Fruit fly (Drosophila melanogaster) whole organism, embryonic: ENCODE data around the gene rin.
A peak's percentile ranks its signal among the peaks of the same experiment; 100 is the strongest.

ENCODE experiments used
- Atf-2 ChIP-seq: fragments of 200-800 bp; sonication (Bioruptor generic); optimal IDR thresholded peaks from 2 replicates; lab custom pipeline; 2016; ENCODE audit warnings: missing biosample characterization, missing genetic modification characterization
- Awh ChIP-seq: fragments of 200-800 bp; sonication (Bioruptor generic); IDR thresholded peaks from 2 replicates; pipeline ENCODE4, ENCODE4 v1.3.6; 2022; ENCODE audit warnings: missing biosample characterization, missing genetic modification characterization
- BEAF-32 ChIP-seq: fragments of 200-800 bp; sonication (Bioruptor generic); optimal IDR thresholded peaks from 3 replicates; lab custom pipeline; 2017; ENCODE audit warnings: missing biosample characterization, missing genetic modification characterization, mild to moderate bottlenecking, moderate library complexity, missing genetic modification reagents
- CG10462 ChIP-seq: fragments of 200-800 bp; sonication (Bioruptor generic); optimal IDR thresholded peaks from 2 replicates; lab custom pipeline; 2016; ENCODE audit warnings: missing biosample characterization, missing genetic modification characterization
- CG11093 ChIP-seq: fragments of 200-800 bp; sonication (Bioruptor generic); IDR thresholded peaks from 3 replicates; pipeline ENCODE4 v1.3.6; 2022; ENCODE audit warnings: missing biosample characterization, missing genetic modification characterization
- CG11560 ChIP-seq: fragments of 200-800 bp; sonication (Bioruptor generic); IDR thresholded peaks from 3 replicates; pipeline ENCODE4 v1.3.6; 2022; ENCODE audit warnings: missing biosample characterization, missing genetic modification characterization
- CG12155 ChIP-seq: fragments of 200-800 bp; sonication (Bioruptor generic); optimal IDR thresholded peaks from 3 replicates; lab custom pipeline; 2016; ENCODE audit warnings: missing biosample characterization, missing genetic modification characterization
- CG13775 ChIP-seq: fragments of 200-800 bp; sonication (Bioruptor generic); optimal IDR thresholded peaks from 3 replicates; lab custom pipeline; 2017; ENCODE audit warnings: missing biosample characterization, mild to moderate bottlenecking, missing genetic modification characterization
- CG14710 ChIP-seq: fragments of 200-800 bp; sonication (Bioruptor generic); optimal IDR thresholded peaks from 3 replicates; lab custom pipeline; 2019; ENCODE audit warnings: missing biosample characterization, mild to moderate bottlenecking, missing genetic modification characterization, moderate library complexity
- CG15601 ChIP-seq: fragments of 200-800 bp; sonication (Bioruptor generic); optimal IDR thresholded peaks from 3 replicates; lab custom pipeline; 2019; ENCODE audit warnings: missing biosample characterization, mild to moderate bottlenecking, missing genetic modification characterization, moderate library complexity
- CG16813 ChIP-seq: fragments of 200-800 bp; sonication (Bioruptor generic); IDR thresholded peaks from 3 replicates; pipeline ENCODE4 v1.3.6; 2022; ENCODE audit warnings: missing biosample characterization, missing genetic modification characterization; ENCODE audit not compliant: partially characterized antibody
- CG3163 ChIP-seq: fragments of 200-800 bp; sonication (Bioruptor generic); optimal IDR thresholded peaks from 3 replicates; lab custom pipeline; 2016; ENCODE audit warnings: missing biosample characterization, missing genetic modification characterization
- CG32532 ChIP-seq: fragments of 200-800 bp; sonication (Bioruptor generic); IDR thresholded peaks from 2 replicates; pipeline ENCODE4 v1.3.6; 2022; ENCODE audit warnings: missing biosample characterization, missing genetic modification characterization
- CG3281 ChIP-seq: fragments of 200-800 bp; sonication (Bioruptor generic); optimal IDR thresholded peaks from 3 replicates; lab custom pipeline; 2017; ENCODE audit warnings: missing biosample characterization, mild to moderate bottlenecking, missing genetic modification characterization
- CG33557 ChIP-seq: fragments of 200-800 bp; sonication (Bioruptor generic); optimal IDR thresholded peaks from 2 replicates; lab custom pipeline; 2019; ENCODE audit warnings: missing biosample characterization, mild to moderate bottlenecking, missing genetic modification characterization, moderate library complexity
- CG4707 ChIP-seq: fragments of 200-800 bp; sonication (Bioruptor generic); optimal IDR thresholded peaks from 2 replicates; lab custom pipeline; 2018; ENCODE audit warnings: missing biosample characterization, mild to moderate bottlenecking, missing genetic modification characterization, moderate library complexity
- CG4820 ChIP-seq: fragments of 200-800 bp; sonication (Bioruptor generic); optimal IDR thresholded peaks from 3 replicates; lab custom pipeline; 2016; ENCODE audit warnings: missing biosample characterization, missing genetic modification characterization
- CG5180 ChIP-seq: fragments of 200-800 bp; sonication (Bioruptor generic); optimal IDR thresholded peaks from 3 replicates; lab custom pipeline; 2017; ENCODE audit warnings: missing biosample characterization, missing genetic modification characterization, mild to moderate bottlenecking, moderate library complexity, missing genetic modification reagents
- CG7556 ChIP-seq: fragments of 200-800 bp; sonication (Bioruptor generic); optimal IDR thresholded peaks from 2 replicates; lab custom pipeline; 2017; ENCODE audit warnings: missing biosample characterization, mild to moderate bottlenecking, missing genetic modification characterization
- D ChIP-seq, 2 experiments: fragments of 200-800 bp in 1 of 2; fragments of >200 bp in 1 of 2; sonication (Bioruptor generic) in 1 of 2; optimal IDR thresholded peaks; 2 replicates in 1 of 2; 3 replicates in 1 of 2; lab custom pipeline; 2017; ENCODE audit warnings: mild to moderate bottlenecking in 1 of 2, missing biosample characterization in 1 of 2, missing genetic modification characterization in 1 of 2, missing genetic modification reagents in 1 of 2
- D19B ChIP-seq: fragments of 200-800 bp; sonication (Bioruptor generic); optimal IDR thresholded peaks from 2 replicates; lab custom pipeline; 2017; ENCODE audit warnings: missing biosample characterization, mild to moderate bottlenecking, missing genetic modification characterization
- Dbx ChIP-seq: fragments of 200-800 bp; sonication (Bioruptor generic); IDR thresholded peaks from 3 replicates; pipeline ENCODE4 v1.3.6; 2022; ENCODE audit warnings: missing biosample characterization, missing genetic modification characterization
- Dip2 ChIP-seq: fragments of 200-800 bp; sonication (Bioruptor generic); IDR thresholded peaks from 2 replicates; pipeline ENCODE4 v1.3.6; 2022; ENCODE audit warnings: missing biosample characterization, missing genetic modification characterization
- E2f1 ChIP-seq: fragments of 200-800 bp; sonication (Bioruptor generic); IDR thresholded peaks from 2 replicates; pipeline ENCODE4 v1.3.6; 2022; ENCODE audit warnings: missing biosample characterization, missing genetic modification characterization
- Lim3 ChIP-seq: fragments of 200-800 bp; sonication (Bioruptor generic); IDR thresholded peaks from 2 replicates; pipeline ENCODE4 v1.3.6; 2022; ENCODE audit warnings: missing biosample characterization, missing genetic modification characterization
- Nf-YB ChIP-seq: fragments of 200-800 bp; sonication (Bioruptor generic); optimal IDR thresholded peaks from 3 replicates; lab custom pipeline; 2019; ENCODE audit warnings: missing biosample characterization, mild to moderate bottlenecking, missing genetic modification characterization, moderate library complexity
- Opbp ChIP-seq: fragments of 200-800 bp; sonication (Bioruptor generic); IDR thresholded peaks from 3 replicates; pipeline ENCODE4 v1.3.6; 2022; ENCODE audit warnings: missing biosample characterization, missing genetic modification characterization; ENCODE audit not compliant: partially characterized antibody
- Scr ChIP-seq: fragments of 200-800 bp; sonication (Bioruptor generic); IDR thresholded peaks from 2 replicates; pipeline ENCODE4 v1.3.6; 2022; ENCODE audit warnings: missing biosample characterization, missing genetic modification characterization; ENCODE audit not compliant: partially characterized antibody
- Six4 ChIP-seq: fragments of 200-800 bp; sonication (Bioruptor generic); optimal IDR thresholded peaks from 2 replicates; lab custom pipeline; 2016; ENCODE audit warnings: missing biosample characterization, missing genetic modification characterization
- Sry-β ChIP-seq: fragments of 200-800 bp; sonication (Bioruptor generic); optimal IDR thresholded peaks from 2 replicates; lab custom pipeline; 2018; ENCODE audit warnings: missing biosample characterization, mild to moderate bottlenecking, missing genetic modification characterization, moderate library complexity
- aop ChIP-seq: fragments of 200-800 bp; sonication (Bioruptor generic); IDR thresholded peaks from 2 replicates; pipeline ENCODE4 v1.3.6; 2022; ENCODE audit warnings: missing biosample characterization, missing genetic modification characterization
- cg ChIP-seq: fragments of 200-800 bp; sonication (Bioruptor generic); optimal IDR thresholded peaks from 3 replicates; lab custom pipeline; 2019; ENCODE audit warnings: missing biosample characterization, mild to moderate bottlenecking, missing genetic modification characterization, moderate library complexity
- chif ChIP-seq, 2 experiments: fragments of 200-800 bp; sonication (Bioruptor generic); optimal IDR thresholded peaks; 3 replicates each; lab custom pipeline; 2016; ENCODE audit warnings: missing biosample characterization in 2 of 2, missing genetic modification characterization in 2 of 2
- chm ChIP-seq: fragments of 200-800 bp; sonication (Bioruptor generic); IDR thresholded peaks from 2 replicates; pipeline ENCODE4 v1.3.6; 2022; ENCODE audit warnings: missing biosample characterization, missing genetic modification characterization
- crol ChIP-seq: fragments of 200-800 bp; sonication (Bioruptor generic); IDR thresholded peaks from 2 replicates; pipeline ENCODE4 v1.3.6; 2022; ENCODE audit warnings: missing biosample characterization, missing genetic modification characterization
- da ChIP-seq: fragments of 200-800 bp; sonication (Bioruptor generic); optimal IDR thresholded peaks from 2 replicates; lab custom pipeline; 2016; ENCODE audit warnings: missing biosample characterization, missing genetic modification characterization
- danr ChIP-seq: fragments of 200-800 bp; sonication (Bioruptor generic); IDR thresholded peaks from 2 replicates; pipeline ENCODE4 v1.3.6; 2022; ENCODE audit warnings: missing biosample characterization, missing genetic modification characterization
- dmrt99B ChIP-seq: fragments of 200-800 bp; sonication (Bioruptor generic); optimal IDR thresholded peaks from 2 replicates; lab custom pipeline; 2018; ENCODE audit warnings: missing biosample characterization, mild to moderate bottlenecking, missing genetic modification characterization, moderate library complexity
- eyg ChIP-seq: fragments of 200-800 bp; sonication (Bioruptor generic); optimal IDR thresholded peaks from 3 replicates; lab custom pipeline; 2016; ENCODE audit warnings: missing biosample characterization, missing genetic modification characterization
- gro ChIP-seq: fragments of 200-800 bp; sonication (Bioruptor generic); optimal IDR thresholded peaks from 2 replicates; lab custom pipeline; 2016; ENCODE audit warnings: missing biosample characterization, missing genetic modification characterization
- jigr1 ChIP-seq: fragments of 200-800 bp; sonication (Bioruptor generic); IDR thresholded peaks from 3 replicates; pipeline ENCODE4 v1.3.6; 2022; ENCODE audit warnings: missing biosample characterization, missing genetic modification characterization
- nau ChIP-seq: fragments of 200-800 bp; sonication (Bioruptor generic); optimal IDR thresholded peaks from 3 replicates; lab custom pipeline; 2017; ENCODE audit warnings: missing biosample characterization, mild to moderate bottlenecking, missing genetic modification characterization, missing genetic modification reagents
- otp ChIP-seq: fragments of 200-800 bp; sonication (Bioruptor generic); IDR thresholded peaks from 3 replicates; pipeline ENCODE4, ENCODE4 v1.3.6; 2022; ENCODE audit warnings: missing biosample characterization, missing genetic modification characterization
- pb ChIP-seq: fragments of 200-800 bp; sonication (Bioruptor generic); optimal IDR thresholded peaks from 3 replicates; lab custom pipeline; 2016; ENCODE audit warnings: missing biosample characterization, missing genetic modification characterization
- pita ChIP-seq: fragments of 200-800 bp; sonication (Bioruptor generic); optimal IDR thresholded peaks from 2 replicates; lab custom pipeline; 2017; ENCODE audit warnings: missing biosample characterization, mild to moderate bottlenecking, missing genetic modification characterization
- pros ChIP-seq: fragments of 200-800 bp; sonication (Bioruptor generic); optimal IDR thresholded peaks from 3 replicates; lab custom pipeline; 2019; ENCODE audit warnings: missing biosample characterization, mild to moderate bottlenecking, missing genetic modification characterization, moderate library complexity
- rib ChIP-seq: fragments of 200-800 bp; sonication (Bioruptor generic); IDR thresholded peaks from 2 replicates; pipeline ENCODE4 v1.3.6; 2022; ENCODE audit warnings: missing biosample characterization, missing genetic modification characterization
- tin ChIP-seq: fragments of 200-800 bp; sonication (Bioruptor generic); optimal IDR thresholded peaks from 3 replicates; lab custom pipeline; 2016; ENCODE audit warnings: missing biosample characterization, missing genetic modification characterization
- tio ChIP-seq: fragments of 200-800 bp; sonication (Bioruptor generic); optimal IDR thresholded peaks from 2 replicates; lab custom pipeline; 2017; ENCODE audit warnings: missing biosample characterization, missing genetic modification characterization, inconsistent platforms

The rin gene

DNA sequence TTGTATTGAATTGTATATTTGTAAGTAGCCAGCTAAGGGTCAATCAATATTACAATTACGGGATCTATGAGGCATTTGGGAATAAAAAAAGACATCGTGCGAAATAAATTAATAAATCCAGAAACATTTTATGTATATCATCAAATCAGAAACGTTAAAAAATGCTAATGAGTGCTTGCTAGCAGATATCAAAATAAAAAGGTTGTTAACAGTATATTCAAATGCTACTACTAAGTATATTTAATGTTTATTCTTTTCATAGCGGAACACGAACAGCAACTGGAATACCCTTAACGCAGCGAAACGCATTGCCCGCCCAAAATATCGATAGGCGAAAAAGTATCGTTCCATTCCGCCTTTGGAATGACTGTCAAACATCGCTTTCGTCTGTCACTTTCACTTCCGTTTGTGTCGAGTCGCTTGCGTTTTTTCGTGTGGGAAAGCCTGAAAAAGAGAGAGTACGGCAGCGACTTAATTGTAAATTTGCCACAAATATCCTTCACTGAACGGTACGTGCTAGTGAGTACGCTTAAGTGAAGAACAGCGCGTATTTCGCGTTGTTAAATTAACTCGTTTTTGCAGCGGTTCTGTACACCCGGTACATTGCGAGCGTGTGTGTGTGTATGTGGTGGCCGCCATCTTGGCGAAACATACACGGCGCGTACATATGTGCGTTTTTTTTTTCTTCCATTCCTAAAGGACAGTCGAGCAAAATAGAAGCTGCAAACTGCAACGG lies 14.3 kb downstream of the rin start, which contains the start of gene B52 (continued):
- TF ChIP-seq CG12155 (GFP tag; lab: Kevin White, UChicago) (no peak), CG11560 (tag; lab: Robert Waterston, UW) (no peak), CG10462 (GFP tag; lab: Kevin White, UChicago) (no peak), aop (GFP tag; lab: Robert Waterston, UW) (no peak), Sry-β (GFP tag; lab: Kevin White, UChicago) (no peak), CG14710 (tag; lab: Kevin White, UChicago) (peak; percentile 35), CG11093 (GFP tag; lab: Robert Waterston, UW) (peak; percentile 47; the same call in 2 of the 3 replicates), rib (GFP tag; lab: Robert Waterston, UW) (peak; percentile 51; the same call in 1 of the 2 replicates), CG7556 (GFP tag; lab: Kevin White, UChicago) (no peak), Dip2 (GFP tag; lab: Robert Waterston, UW) (no peak), chif (GFP tag; optimal IDR thresholded peaks at IDR 0.05; lab: Kevin White, UChicago) (no peak), danr (GFP tag; lab: Robert Waterston, UW) (no peak), CG4820 (no peak), pb (GFP tag; lab: Kevin White, UChicago) (peak; percentile 85), Dbx (GFP tag; lab: Robert Waterston, UW) (peak; percentile 53; the same call in 2 of the 3 replicates), CG4707 (GFP tag; lab: Kevin White, UChicago) (peak; percentile 82), otp (GFP tag; lab: Robert Waterston, UW) (peak; percentile 81; the same call in 2 of the 3 replicates), Opbp (GFP tag; lab: Robert Waterston, UW) (peak; percentile 54), gro (GFP tag; lab: Kevin White, UChicago) (peak; percentile 39), pita (GFP tag; lab: Kevin White, UChicago) (no peak), tin (GFP tag; lab: Kevin White, UChicago) (peak; percentile 8), Awh (GFP tag; lab: Robert Waterston, UW) (peak; percentile 64), Scr (GFP tag; lab: Robert Waterston, UW) (peak; percentile 55), Six4 (GFP tag; lab: Kevin White, UChicago) (no peak), CG13775 (peak; percentile 66), D19B (GFP tag; lab: Kevin White, UChicago) (peak; percentile 65), jigr1 (GFP tag; lab: Robert Waterston, UW) (no peak), pros (GFP tag; lab: Kevin White, UChicago) (no peak), CG3281 (GFP tag; lab: Kevin White, UChicago) (peak; percentile 81), BEAF-32 (peak; percentile 73), cg (GFP tag; lab: Kevin White, UChicago) (peak; percentile 92), CG32532 (GFP tag; lab: Robert Waterston, UW) (peak; percentile 77), Nf-YB (GFP tag; lab: Kevin White, UChicago) (peak; percentile 42), da (GFP tag; lab: Kevin White, UChicago) (peak; percentile 51), CG15601 (tag; lab: Kevin White, UChicago) (peak; percentile 34), crol (no peak), E2f1 (peak; percentile 84), CG16813 (GFP tag; lab: Robert Waterston, UW) (peak; percentile 60), CG33557 (peak; percentile 79), chm (GFP tag; lab: Robert Waterston, UW) (peak; percentile 80; the same call in 1 of the 2 replicates), CG5180 (GFP tag; lab: Kevin White, UChicago) (no peak), CG3163 (GFP tag; lab: Kevin White, UChicago) (peak; percentile 20), eyg (GFP tag; lab: Kevin White, UChicago) (peak; percentile 59), dmrt99B (tag; lab: Kevin White, UChicago) (no peak), tio (GFP tag; lab: Kevin White, UChicago) (peak; percentile 68), D (optimal IDR thresholded peaks at IDR 0.05; lab: Kevin White, UChicago) (peak; percentile 8), D (GFP tag; optimal IDR thresholded peaks at IDR 0.05; lab: Kevin White, UChicago) (peak; percentile 41), Atf-2 (GFP tag; lab: Kevin White, UChicago) (no peak), Lim3 (GFP tag; lab: Robert Waterston, UW) (no peak), nau (GFP tag; lab: Kevin White, UChicago) (no peak)
